Fruit fly (Drosophila melanogaster): ENCODE measurements around the gene CG6340.

dm6 chrX:15441245-15441644 lies 40.9 kb upstream of the CG6340 start, which contains the start of gene Cngl:
- no peak for TF ChIP-seq psq (optimal IDR thresholded peaks at IDR 0.05)
- no peak for TF ChIP-seq ttk (optimal IDR thresholded peaks at IDR 0.05)
